Fruit fly (Drosophila melanogaster): ENCODE measurements around the gene LKRSDH.

DNA sequence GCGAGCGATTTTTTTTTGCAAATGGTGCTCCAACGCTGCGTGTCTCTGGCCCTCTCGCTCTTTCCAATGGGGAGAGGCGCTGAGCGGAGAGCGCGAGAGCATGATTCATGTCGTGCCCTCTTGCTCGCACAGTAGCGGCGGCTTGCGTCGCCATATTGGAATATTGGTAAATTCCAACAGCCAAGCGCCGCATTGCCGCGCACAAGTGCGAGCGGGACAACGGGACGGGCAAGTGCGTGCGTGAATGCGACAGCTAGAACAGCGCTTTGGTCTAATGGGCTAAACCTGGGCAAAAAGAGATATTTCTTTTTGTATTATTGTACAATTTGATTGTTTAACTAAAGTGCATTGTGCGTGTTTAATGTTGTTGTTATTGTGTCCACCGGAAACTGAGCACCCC lies 32.5 kb upstream of the LKRSDH start:
- TF ChIP-seq CG8478 (optimal IDR thresholded peaks at IDR 0.05) (peak; percentile 95), psq (optimal IDR thresholded peaks at IDR 0.05) (no peak)

Measured in whole organism.